Worm (Caenorhabditis elegans) whole organism, young adult: Measurements from ENCODE around the gene allo-1.

Experiments
- B0019.2 ChIP-seq: fragments of 200-800 bp; sonication (Bioruptor generic); conservative IDR thresholded peaks from 2 replicates; pipeline ENCODE4 v1.3.6; 2022; ENCODE audit warnings: missing genetic modification reagents, missing genetic modification characterization, missing compliant biosample characterization
- B0336.3 ChIP-seq: fragments of 200-800 bp; sonication (Bioruptor generic); IDR thresholded peaks from 2 replicates; pipeline ENCODE4 v1.3.6; 2022; ENCODE audit warnings: missing genetic modification characterization, missing compliant biosample characterization
- D2030.7 ChIP-seq: fragments of 200-800 bp; sonication (Bioruptor generic); IDR thresholded peaks from 2 replicates; pipeline ENCODE4 v1.3.6; 2022; ENCODE audit warnings: missing genetic modification reagents, missing genetic modification characterization, missing compliant biosample characterization
- F10E7.11 ChIP-seq: sonication (generic microtip); optimal IDR thresholded peaks from 2 replicates; lab custom pipeline; 2017; ENCODE audit warnings: mild to moderate bottlenecking, missing genetic modification characterization, moderate library complexity, missing compliant biosample characterization
- F22D6.2 ChIP-seq: sonication (generic microtip); optimal IDR thresholded peaks from 2 replicates; lab custom pipeline; 2016; ENCODE audit warnings: mild to moderate bottlenecking, missing genetic modification characterization, missing compliant biosample characterization
- F33H1.4 ChIP-seq: fragments of 200-800 bp; sonication (Bioruptor generic); IDR thresholded peaks from 2 replicates; pipeline ENCODE4 v1.3.6; 2022; ENCODE audit warnings: missing genetic modification reagents, missing genetic modification characterization, missing compliant biosample characterization
- Y79H2A.3 ChIP-seq: fragments of 200-800 bp; sonication (Bioruptor generic); conservative IDR thresholded peaks from 2 replicates; pipeline ENCODE4 v1.3.6; 2022; ENCODE audit warnings: missing genetic modification reagents, missing genetic modification characterization, missing compliant biosample characterization
- Y95B8A.8 ChIP-seq: fragments of 200-800 bp; sonication (Bioruptor generic); IDR thresholded peaks from 2 replicates; pipeline ENCODE4 v1.3.6; 2022; ENCODE audit warnings: missing genetic modification reagents, missing genetic modification characterization, missing compliant biosample characterization
- akir-1 ChIP-seq: fragments of 200-800 bp; sonication (Bioruptor generic); optimal IDR thresholded peaks from 2 replicates; lab custom pipeline; 2018; ENCODE audit warnings: mild to moderate bottlenecking, missing genetic modification characterization, moderate library complexity, missing compliant biosample characterization
- ama-1 ChIP-seq, 3 experiments: fragments of 150-350 bp in 1 of 3; sonication (generic microtip) in 2 of 3; optimal IDR thresholded peaks; 2 replicates each; lab custom pipeline; 2014 to 2018; ENCODE audit warnings: missing biosample characterization in 2 of 3, missing genetic modification characterization in 2 of 3, missing genetic modification reagents in 2 of 3
- athp-1 ChIP-seq: sonication (generic microtip); optimal IDR thresholded peaks from 2 replicates; lab custom pipeline; 2017; ENCODE audit warnings: mild to moderate bottlenecking, missing genetic modification characterization, missing compliant biosample characterization
- attf-3 ChIP-seq: fragments of 200-800 bp; sonication (Bioruptor generic); conservative IDR thresholded peaks from 2 replicates; pipeline ENCODE4 v1.3.6; 2022; ENCODE audit warnings: missing genetic modification reagents, missing genetic modification characterization, missing compliant biosample characterization
- attf-6 ChIP-seq: fragments of 200-800 bp; sonication (Bioruptor generic); IDR thresholded peaks from 2 replicates; pipeline ENCODE4 v1.3.6; 2022; ENCODE audit warnings: missing genetic modification reagents, missing genetic modification characterization, missing compliant biosample characterization
- bed-2 ChIP-seq: fragments of 200-800 bp; sonication (Bioruptor generic); IDR thresholded peaks from 2 replicates; pipeline ENCODE4 v1.3.6; 2022; ENCODE audit warnings: missing genetic modification reagents, missing genetic modification characterization, missing compliant biosample characterization
- cebp-1 ChIP-seq, 2 experiments: fragments of 200-800 bp in 1 of 2; sonication (Bioruptor generic) in 1 of 2; sonication (generic microtip) in 1 of 2; IDR thresholded peaks in 1 of 2; optimal IDR thresholded peaks in 1 of 2; 2 replicates each; pipeline versions ENCODE4 v1.3.6 to Lab custom; 2017 to 2022; ENCODE audit warnings: missing compliant biosample characterization in 2 of 2, missing genetic modification characterization in 2 of 2, mild to moderate bottlenecking in 1 of 2, missing genetic modification reagents in 1 of 2, moderate library complexity in 1 of 2
- ceh-40 ChIP-seq: fragments of 200-800 bp; sonication (Bioruptor generic); IDR thresholded peaks from 2 replicates; pipeline ENCODE4 v1.3.6; 2022; ENCODE audit warnings: missing genetic modification characterization, missing compliant biosample characterization
- egl-44 ChIP-seq: fragments of 200-800 bp; sonication (Bioruptor generic); IDR thresholded peaks from 2 replicates; pipeline ENCODE4 v1.3.6; 2022; ENCODE audit warnings: missing genetic modification reagents, missing genetic modification characterization, missing compliant biosample characterization
- egrh-3 ChIP-seq: fragments of 200-800 bp; sonication (Bioruptor generic); IDR thresholded peaks from 2 replicates; pipeline ENCODE4 v1.3.6; 2022; ENCODE audit warnings: missing genetic modification reagents, missing genetic modification characterization, missing compliant biosample characterization
- ets-4 ChIP-seq: fragments of 200-800 bp; sonication (Bioruptor generic); optimal IDR thresholded peaks from 2 replicates; lab custom pipeline; 2018; ENCODE audit warnings: mild to moderate bottlenecking, missing genetic modification characterization, missing compliant biosample characterization
- fkh-3 ChIP-seq: sonication (generic microtip); optimal IDR thresholded peaks from 2 replicates; lab custom pipeline; 2016; ENCODE audit warnings: mild to moderate bottlenecking, missing genetic modification characterization, missing compliant biosample characterization
- gei-17 ChIP-seq: fragments of 200-800 bp; sonication (Bioruptor generic); optimal IDR thresholded peaks from 2 replicates; lab custom pipeline; 2018; ENCODE audit warnings: mild to moderate bottlenecking, missing genetic modification characterization, missing compliant biosample characterization
- hlh-26 ChIP-seq: fragments of 200-800 bp; sonication (Bioruptor generic); conservative IDR thresholded peaks from 2 replicates; pipeline ENCODE4 v1.3.6; 2022; ENCODE audit warnings: missing genetic modification reagents, missing genetic modification characterization, missing compliant biosample characterization
- hrde-1 ChIP-seq: sonication (generic microtip); optimal IDR thresholded peaks from 2 replicates; lab custom pipeline; 2016; ENCODE audit warnings: missing genetic modification characterization, mild to moderate bottlenecking, missing compliant biosample characterization, moderate library complexity, missing genotype, missing genetic modification reagents, borderline replicate concordance
- lsl-1 ChIP-seq: fragments of 200-800 bp; sonication (Bioruptor generic); optimal IDR thresholded peaks from 2 replicates; lab custom pipeline; 2018; ENCODE audit warnings: mild to moderate bottlenecking, missing genetic modification characterization, moderate library complexity, missing compliant biosample characterization
- madf-3 ChIP-seq: fragments of 200-800 bp; sonication (Bioruptor generic); IDR thresholded peaks from 2 replicates; pipeline ENCODE4 v1.3.6; 2022; ENCODE audit warnings: missing genetic modification reagents, missing genetic modification characterization, missing compliant biosample characterization
- madf-6 ChIP-seq: fragments of 200-800 bp; sonication (Bioruptor generic); IDR thresholded peaks from 2 replicates; pipeline ENCODE4 v1.3.6; 2022; ENCODE audit warnings: missing genetic modification reagents, missing genetic modification characterization, missing compliant biosample characterization
- mcd-1 ChIP-seq: fragments of 200-800 bp; sonication (Bioruptor generic); IDR thresholded peaks from 2 replicates; pipeline ENCODE4 v1.3.6; 2022; ENCODE audit warnings: missing genetic modification reagents, missing genetic modification characterization, missing compliant biosample characterization
- mxl-1 ChIP-seq: sonication (generic microtip); optimal IDR thresholded peaks from 2 replicates; lab custom pipeline; 2016; ENCODE audit warnings: missing genetic modification characterization, missing compliant biosample characterization
- nfya-2 ChIP-seq: fragments of 200-800 bp; sonication (Bioruptor generic); IDR thresholded peaks from 2 replicates; pipeline ENCODE4 v1.3.6; 2022; ENCODE audit warnings: missing genetic modification reagents, missing genetic modification characterization, missing compliant biosample characterization
- nfyb-1 ChIP-seq: fragments of 200-800 bp; sonication (Bioruptor generic); IDR thresholded peaks from 2 replicates; pipeline ENCODE4 v1.3.6; 2022; ENCODE audit warnings: missing genetic modification reagents, missing genetic modification characterization, missing compliant biosample characterization
- nhr-80 ChIP-seq: sonication (generic microtip); optimal IDR thresholded peaks from 2 replicates; lab custom pipeline; 2016; ENCODE audit warnings: missing genetic modification characterization, missing compliant biosample characterization
- pha-4 ChIP-seq: fragments of 150-350 bp; sonication (generic microtip); optimal IDR thresholded peaks from 2 replicates; lab custom pipeline; 2014; ENCODE audit warnings: missing biosample characterization, missing genetic modification reagents, missing genetic modification characterization
- rec-8 ChIP-seq, 2 experiments: sonication (generic microtip); optimal IDR thresholded peaks; 2 replicates each; lab custom pipeline; 2016; ENCODE audit warnings: mild to moderate bottlenecking in 2 of 2, missing genetic modification characterization in 2 of 2, missing genetic modification reagents in 2 of 2, missing genotype in 2 of 2, missing biosample characterization in 1 of 2, missing compliant biosample characterization in 1 of 2, moderate library complexity in 1 of 2
- rpc-1 ChIP-seq, 2 experiments: fragments of 150-350 bp in 1 of 2; sonication (generic microtip) in 1 of 2; optimal IDR thresholded peaks; 2 replicates each; lab custom pipeline; 2014 to 2018; ENCODE audit warnings: missing biosample characterization in 1 of 2, missing genetic modification characterization in 1 of 2, missing genetic modification reagents in 1 of 2, missing genotype in 1 of 2
- snpc-3.4 ChIP-seq: sonication (generic microtip); optimal IDR thresholded peaks from 2 replicates; lab custom pipeline; 2017; ENCODE audit warnings: missing genetic modification characterization, mild to moderate bottlenecking, missing compliant biosample characterization, antibody characterized with exemption, moderate library complexity, missing genotype, missing genetic modification reagents
- tlf-1 ChIP-seq: fragments of 200-800 bp; sonication (Bioruptor generic); optimal IDR thresholded peaks from 2 replicates; lab custom pipeline; 2018; ENCODE audit warnings: mild to moderate bottlenecking, missing genetic modification characterization, missing compliant biosample characterization
- unc-130 ChIP-seq: sonication (generic microtip); optimal IDR thresholded peaks from 2 replicates; lab custom pipeline; 2016; ENCODE audit warnings: missing genetic modification reagents, missing genetic modification characterization, missing compliant biosample characterization
- unc-62 ChIP-seq: fragments of 150-350 bp; optimal IDR thresholded peaks from 2 replicates; lab custom pipeline; 2014; ENCODE audit warnings: missing biosample characterization, missing genetic modification reagents, missing genetic modification characterization
- zfh-2 ChIP-seq: fragments of 200-800 bp; sonication (Bioruptor generic); conservative IDR thresholded peaks from 2 replicates; pipeline ENCODE4 v1.3.6; 2022; ENCODE audit warnings: missing genetic modification reagents, missing genetic modification characterization, missing compliant biosample characterization
- zim-3 ChIP-seq: sonication (generic microtip); optimal IDR thresholded peaks from 2 replicates; lab custom pipeline; 2017; ENCODE audit warnings: mild to moderate bottlenecking, missing genetic modification characterization, moderate library complexity, missing compliant biosample characterization
- ztf-26 ChIP-seq: sonication (generic microtip); optimal IDR thresholded peaks from 2 replicates; lab custom pipeline; 2017; ENCODE audit warnings: missing genetic modification characterization, missing compliant biosample characterization
- ztf-6 ChIP-seq: fragments of 200-800 bp; sonication (Bioruptor generic); IDR thresholded peaks from 2 replicates; pipeline ENCODE4 v1.3.6; 2022; ENCODE audit warnings: missing genetic modification reagents, missing genetic modification characterization, missing compliant biosample characterization

The allo-1 gene

ce11 chrIV:10745332-10745731 is 48.5 kb upstream of the allo-1 start:
- TF ChIP-seq pha-4 (tag; lab: Kevin White, UChicago) (no peak), unc-62 (GFP tag; lab: Kevin White, UChicago) (no peak), ztf-26 (tag; lab: Kevin White, UChicago) (no peak), snpc-3.4 (no peak), gei-17 (GFP tag; lab: Kevin White, UChicago) (no peak), zim-3 (tag; lab: Kevin White, UChicago) (no peak), rec-8 (tag; optimal IDR thresholded peaks at IDR 0.05; lab: Kevin White, UChicago) (no peak), athp-1 (tag; lab: Kevin White, UChicago) (no peak), lsl-1 (GFP tag; lab: Kevin White, UChicago) (no peak), Y95B8A.8 (GFP tag; lab: Robert Waterston, UW) (no peak)
- TF ChIP-seq, all 124 proteins: peak for 0

ce11 chrIV:10744475-10744874 is 47.6 kb upstream of the allo-1 start, which contains the start of gene T25B9.3:
T25B9.3 (plus strand) TSS chrIV:10744775.
- TF ChIP-seq mcd-1 (GFP tag; lab: Robert Waterston, UW), result no peak
- no peak for TF ChIP-seq zfh-2 (GFP tag; lab: Robert Waterston, UW)

ce11 chrIV:10738328-10738727 is 41.5 kb upstream of the allo-1 start, which contains the start of gene ssp-34:
ssp-34 (minus strand) TSS chrIV:10738602.
- TF ChIP-seq hlh-26, result no peak
- TF ChIP-seq egl-44 (GFP tag; lab: Robert Waterston, UW), result no peak
- no peak for TF ChIP-seq Y79H2A.3 (GFP tag; lab: Robert Waterston, UW)
- TF ChIP-seq zim-3 (tag; lab: Kevin White, UChicago), result no peak
- TF ChIP-seq rec-8 (tag; optimal IDR thresholded peaks at IDR 0.05; lab: Kevin White, UChicago), result no peak
- no peak for TF ChIP-seq ceh-40 (GFP tag; lab: Robert Waterston, UW)
- TF ChIP-seq akir-1 (GFP tag; lab: Kevin White, UChicago), result no peak
- no peak for TF ChIP-seq gei-17 (GFP tag; lab: Kevin White, UChicago)
- no peak for TF ChIP-seq attf-3 (GFP tag; lab: Robert Waterston, UW)
- no peak for TF ChIP-seq F10E7.11 (tag; lab: Kevin White, UChicago)
- no peak for TF ChIP-seq bed-2 (GFP tag; lab: Robert Waterston, UW)
- TF ChIP-seq fkh-3 (tag; lab: Kevin White, UChicago), result no peak
- no peak for TF ChIP-seq egrh-3 (GFP tag; lab: Robert Waterston, UW)
- no peak for TF ChIP-seq nfya-2 (GFP tag; lab: Robert Waterston, UW)
- no peak for TF ChIP-seq unc-130 (GFP tag; lab: Kevin White, UChicago)
- no peak for TF ChIP-seq nfyb-1 (GFP tag; lab: Robert Waterston, UW)
- no peak for TF ChIP-seq F22D6.2 (tag; lab: Kevin White, UChicago)
- no peak for TF ChIP-seq ets-4 (GFP tag; lab: Kevin White, UChicago)

- TF ChIP-seq nhr-80 (tag; lab: Kevin White, UChicago) (no peak), rpc-1 (optimal IDR thresholded peaks at IDR 0.05; lab: Kevin White, UChicago) (no peak), rpc-1 (tag; optimal IDR thresholded peaks at IDR 0.05; lab: Kevin White, UChicago) (no peak), madf-3 (GFP tag; lab: Robert Waterston, UW) (0 out of 2 replicates have a peak, but pooled peaks have one; percentile 66), B0336.3 (GFP tag; lab: Robert Waterston, UW) (peak; percentile 82; the same call in 1 of the 2 replicates), mxl-1 (tag; lab: Kevin White, UChicago) (no peak), cebp-1 (GFP tag; IDR thresholded peaks at IDR 0.05; lab: Robert Waterston, UW) (no peak), cebp-1 (tag; optimal IDR thresholded peaks at IDR 0.05; lab: Kevin White, UChicago) (no peak), attf-6 (GFP tag; lab: Robert Waterston, UW) (no peak), madf-6 (GFP tag; lab: Robert Waterston, UW) (peak; percentile 69), F10E7.11 (tag; lab: Kevin White, UChicago) (peak; percentile 12), ama-1 (optimal IDR thresholded peaks at IDR 0.05; lab: Kevin White, UChicago) (no peak), ama-1 (GFP tag; optimal IDR thresholded peaks at IDR 0.05; lab: Kevin White, UChicago) (no peak), tlf-1 (peak; percentile 23), B0019.2 (GFP tag; lab: Robert Waterston, UW) (no peak), hrde-1 (tag; lab: Kevin White, UChicago) (peak; percentile 58), ztf-6 (GFP tag; lab: Robert Waterston, UW) (no peak), F33H1.4 (no peak), athp-1 (tag; lab: Kevin White, UChicago) (peak; percentile 23), D2030.7 (no peak)
Measured at ce11 chrIV:10737011-10737553, 40.2 kb upstream of the allo-1 start, which contains the start of gene grl-21. grl-21 (plus strand) TSS chrIV:10737474.
